Fruit fly (Drosophila melanogaster): Measurements from ENCODE around the gene pcx.

Gene pcx

dm6 chrX:2186555-2186954, 38.5 kb upstream of the pcx start, which contains the start of gene CG17777:
TSS of gene CG17777 (plus strand) at chrX:2186855.
- no peak for TF ChIP-seq Hr83 (GFP tag; optimal IDR thresholded peaks at IDR 0.05; ENCODE audit: poor library complexity, severe bottlenecking)
- no peak for TF ChIP-seq woc (GFP tag; optimal IDR thresholded peaks at IDR 0.05)
- no peak for TF ChIP-seq Hnf4 (GFP tag; optimal IDR thresholded peaks at IDR 0.05)
- no peak for TF ChIP-seq CG9705 (GFP tag; optimal IDR thresholded peaks at IDR 0.05)
- TF ChIP-seq brk (GFP tag; optimal IDR thresholded peaks at IDR 0.05), result no peak
- no peak for TF ChIP-seq usp (GFP tag; optimal IDR thresholded peaks at IDR 0.05)
- TF ChIP-seq GATAd (GFP tag; optimal IDR thresholded peaks at IDR 0.05), result no peak
- no peak for TF ChIP-seq tai (GFP tag; optimal IDR thresholded peaks at IDR 0.05)
- TF ChIP-seq br (GFP tag; optimal IDR thresholded peaks at IDR 0.05), result no peak
- no peak for TF ChIP-seq Vsx2 (GFP tag; optimal IDR thresholded peaks at IDR 0.05; ENCODE audit: partially characterized antibody)
- TF ChIP-seq Sp1 (GFP tag; optimal IDR thresholded peaks at IDR 0.05), result no peak
- TF ChIP-seq psq (GFP tag; optimal IDR thresholded peaks at IDR 0.05), result no peak
- TF ChIP-seq N (GFP tag; optimal IDR thresholded peaks at IDR 0.05), result no peak
- TF ChIP-seq dmrt93B (GFP tag; optimal IDR thresholded peaks at IDR 0.05), result no peak
- TF ChIP-seq Abd-B (GFP tag; optimal IDR thresholded peaks at IDR 0.05), result no peak
- no peak for TF ChIP-seq fru (GFP tag; optimal IDR thresholded peaks at IDR 0.05)
- TF ChIP-seq Hr78 (GFP tag; optimal IDR thresholded peaks at IDR 0.05), result no peak

DNA sequence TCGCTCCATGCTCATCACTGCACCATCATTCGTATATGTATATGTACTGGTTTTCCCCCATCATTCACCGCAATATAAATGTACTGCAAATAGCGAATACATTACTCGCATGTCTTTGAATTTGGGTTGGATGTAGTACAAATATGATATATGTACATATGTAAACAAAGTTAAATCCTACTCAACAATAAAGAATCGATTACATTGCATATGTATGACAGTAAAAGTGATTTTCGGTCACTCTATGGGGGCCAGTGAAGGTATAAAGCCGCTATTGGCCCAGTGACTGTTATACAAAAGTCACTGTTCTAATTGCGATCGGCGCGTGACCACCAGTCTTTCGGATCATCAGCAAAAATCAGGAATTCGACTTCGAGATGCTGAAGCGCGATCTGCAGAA, 37.6 kb upstream of the pcx start, which contains the start of gene CG3457:
Gene CG3457, plus strand, starts transcription at position 301 of the 400 bp plus-strand sequence.
- no peak for TF ChIP-seq sv (GFP tag; optimal IDR thresholded peaks at IDR 0.05)
- TF ChIP-seq OdsH (GFP tag; optimal IDR thresholded peaks at IDR 0.05), result no peak

dm6 chrX:2188888-2189287, 36.2 kb upstream of the pcx start, which contains the start of gene Mct1:
TSS of gene Mct1 (plus strand) at chrX:2189188.
- TF ChIP-seq Hr78 (GFP tag; optimal IDR thresholded peaks at IDR 0.05) (no peak), dl (GFP tag; optimal IDR thresholded peaks at IDR 0.05; ENCODE audit: insufficient read depth in 1 of 2, partially characterized antibody in 2 of 2) (no peak), CrebA (GFP tag; optimal IDR thresholded peaks at IDR 0.05; ENCODE audit: borderline replicate concordance) (no peak), foxo (GFP tag; optimal IDR thresholded peaks at IDR 0.05) (no peak), Sp1 (GFP tag; optimal IDR thresholded peaks at IDR 0.05) (no peak)

dm6 chrX:2191896-2192295, 33.2 kb upstream of the pcx start:
- no peak for TF ChIP-seq CG32264 (GFP tag; optimal IDR thresholded peaks at IDR 0.05)
- TF ChIP-seq woc (GFP tag; optimal IDR thresholded peaks at IDR 0.05), result no peak
- no peak for TF ChIP-seq foxo (GFP tag; optimal IDR thresholded peaks at IDR 0.05)
- no peak for TF ChIP-seq OdsH (GFP tag; optimal IDR thresholded peaks at IDR 0.05)
- TF ChIP-seq HLH106 (tag; optimal IDR thresholded peaks at IDR 0.05), result no peak
- TF ChIP-seq CG9705 (GFP tag; optimal IDR thresholded peaks at IDR 0.05), result no peak
- TF ChIP-seq CrebA (GFP tag; optimal IDR thresholded peaks at IDR 0.05; ENCODE audit: borderline replicate concordance), result no peak
- TF ChIP-seq h (GFP tag; optimal IDR thresholded peaks at IDR 0.05), result no peak
- TF ChIP-seq Hnf4 (GFP tag; optimal IDR thresholded peaks at IDR 0.05), result no peak
- no peak for TF ChIP-seq Sp1 (GFP tag; optimal IDR thresholded peaks at IDR 0.05)
- no peak for TF ChIP-seq dsf (GFP tag; optimal IDR thresholded peaks at IDR 0.05; ENCODE audit: borderline replicate concordance)
- no peak for TF ChIP-seq Myc (optimal IDR thresholded peaks at IDR 0.05)

DNA sequence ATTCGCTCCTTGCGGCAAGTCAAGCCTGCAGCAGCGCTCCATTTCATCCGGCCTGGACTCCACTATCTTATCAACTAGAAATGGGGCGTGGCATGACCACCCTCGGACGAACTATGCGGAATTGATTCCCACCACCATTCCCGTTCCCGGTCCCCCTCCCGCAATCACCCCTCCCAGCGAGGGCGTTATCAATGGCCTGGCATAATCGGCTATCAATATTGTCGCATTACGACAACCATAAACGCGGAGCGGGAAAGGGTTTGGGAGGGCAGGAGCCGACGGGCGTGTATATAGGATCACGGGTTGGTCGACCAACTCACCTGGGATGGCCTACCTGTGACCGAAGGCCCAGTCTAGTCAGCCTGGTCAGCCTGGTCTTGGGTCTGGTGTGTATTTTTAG, 31.9 kb upstream of the pcx start:
- TF ChIP-seq N (GFP tag; optimal IDR thresholded peaks at IDR 0.05), result no peak
- no peak for TF ChIP-seq foxo (GFP tag; optimal IDR thresholded peaks at IDR 0.05)
- TF ChIP-seq dsf (GFP tag; optimal IDR thresholded peaks at IDR 0.05; ENCODE audit: borderline replicate concordance), result no peak
- no peak for TF ChIP-seq OdsH (GFP tag; optimal IDR thresholded peaks at IDR 0.05)
- TF ChIP-seq Hnf4 (GFP tag; optimal IDR thresholded peaks at IDR 0.05), result no peak
- TF ChIP-seq Jra (GFP tag; optimal IDR thresholded peaks at IDR 0.05), result no peak

DNA sequence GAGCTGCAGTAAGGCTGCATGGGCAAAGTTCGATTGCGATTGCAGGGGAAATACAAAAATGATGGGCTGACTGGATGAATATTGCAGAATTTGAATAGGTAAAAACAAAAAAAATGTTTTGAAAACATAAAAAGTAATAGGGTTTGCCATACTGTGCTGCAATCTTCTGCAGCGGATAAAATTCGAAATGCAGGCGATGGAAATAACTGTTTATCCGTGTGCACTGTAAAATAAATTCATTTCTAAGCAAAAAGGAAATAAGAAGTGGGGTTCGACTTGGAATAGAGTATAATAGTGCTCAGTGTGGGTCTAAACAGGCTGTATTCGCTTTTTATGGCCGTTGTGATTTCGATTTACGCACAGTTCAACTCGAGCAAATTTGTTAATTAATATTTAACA, 31.3 kb upstream of the pcx start, which contains the start of gene CG14053:
Gene CG14053, minus strand, starts transcription at position 101 of the 399 bp plus-strand sequence.
- TF ChIP-seq Rel (GFP tag; optimal IDR thresholded peaks at IDR 0.05) (no peak), Rel (tag; optimal IDR thresholded peaks at IDR 0.05) (peak; percentile 82), HLH106 (tag; optimal IDR thresholded peaks at IDR 0.05) (no peak)

Measured in whole organism, wandering third instar larva.